Fruit fly (Drosophila melanogaster) whole organism, pupa: ENCODE measurements around the gene Nedd8.

ENCODE experiments used
- CG10348 ChIP-seq: fragments of 200-800 bp; sonication (Bioruptor generic); IDR thresholded peaks from 2 replicates; pipeline ENCODE4 v1.3.6; 2022; ENCODE audit warnings: missing biosample characterization, missing genetic modification characterization
- CG12605 ChIP-seq: fragments of 200-800 bp; sonication (Bioruptor generic); IDR thresholded peaks from 2 replicates; pipeline ENCODE4 v1.3.6; 2022; ENCODE audit warnings: missing biosample characterization, missing genetic modification characterization
- CG13204 ChIP-seq: fragments of 200-800 bp; sonication (Bioruptor generic); optimal IDR thresholded peaks from 2 replicates; lab custom pipeline; 2018; ENCODE audit warnings: missing biosample characterization, mild to moderate bottlenecking, missing genetic modification characterization, moderate library complexity
- CG14655 ChIP-seq: fragments of 200-800 bp; sonication (Bioruptor generic); optimal IDR thresholded peaks from 3 replicates; lab custom pipeline; 2017; ENCODE audit warnings: mild to moderate bottlenecking, missing biosample characterization, missing genetic modification reagents, missing genetic modification characterization
- CG17806 ChIP-seq: fragments of 200-800 bp; sonication (Bioruptor generic); optimal IDR thresholded peaks from 2 replicates; lab custom pipeline; 2018; ENCODE audit warnings: missing biosample characterization, mild to moderate bottlenecking, missing genetic modification characterization, moderate library complexity
- CG34367 ChIP-seq: fragments of 200-800 bp; sonication (Bioruptor generic); optimal IDR thresholded peaks from 2 replicates; lab custom pipeline; 2018; ENCODE audit warnings: missing biosample characterization, mild to moderate bottlenecking, missing genetic modification characterization
- CG8159 ChIP-seq: fragments of 200-800 bp; sonication (Bioruptor generic); optimal IDR thresholded peaks from 3 replicates; lab custom pipeline; 2018; ENCODE audit warnings: missing biosample characterization, mild to moderate bottlenecking, missing genetic modification characterization, moderate library complexity
- CG8301 ChIP-seq: fragments of 200-800 bp; sonication (Bioruptor generic); optimal IDR thresholded peaks from 2 replicates; lab custom pipeline; 2018; ENCODE audit warnings: missing biosample characterization, mild to moderate bottlenecking, missing genetic modification characterization
- Ets98B ChIP-seq: fragments of 200-800 bp; sonication (Bioruptor generic); IDR thresholded peaks from 2 replicates; pipeline ENCODE4 v1.3.6; 2022; ENCODE audit warnings: missing biosample characterization, missing genetic modification characterization
- fd96Ca ChIP-seq: fragments of 200-800 bp; sonication (Bioruptor generic); IDR thresholded peaks from 3 replicates; pipeline ENCODE4 v1.3.6; 2022; ENCODE audit warnings: missing biosample characterization, missing genetic modification characterization
- rn ChIP-seq: fragments of 200-800 bp; sonication (Bioruptor generic); IDR thresholded peaks from 2 replicates; pipeline ENCODE4 v1.3.6; 2022; ENCODE audit warnings: missing biosample characterization, missing genetic modification characterization

DNA sequence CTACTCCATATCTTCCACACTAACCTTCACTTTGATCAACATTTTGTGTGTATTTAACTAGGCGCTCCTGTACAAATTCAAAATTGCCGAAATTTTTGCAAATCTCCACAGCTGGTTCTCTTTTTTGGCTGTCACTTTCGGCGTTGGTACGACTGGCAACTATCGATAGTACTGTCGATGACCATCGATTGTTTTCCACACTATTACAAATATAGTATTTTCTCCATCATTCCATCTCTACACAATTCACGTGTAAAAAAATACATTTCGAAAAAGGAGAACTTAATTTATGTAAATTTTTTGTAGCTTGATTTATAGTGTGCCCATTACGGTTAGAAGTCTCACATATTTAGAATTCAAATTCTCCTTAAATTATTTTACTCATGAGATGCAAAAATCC lies at the start of gene Nedd8:
- TF ChIP-seq CG14655 (GFP tag; lab: Kevin White, UChicago) (no peak), Ets98B (no peak), CG34367 (tag; lab: Kevin White, UChicago) (no peak), CG17806 (tag; lab: Kevin White, UChicago) (no peak), CG8159 (tag; lab: Kevin White, UChicago) (no peak), fd96Ca (GFP tag; lab: Robert Waterston, UW) (no peak), rn (no peak), CG10348 (no peak), CG13204 (no peak), CG12605 (GFP tag; lab: Robert Waterston, UW) (no peak), CG8301 (tag; lab: Kevin White, UChicago) (no peak)
